Fruit fly (Drosophila melanogaster) whole organism, adult: ENCODE results near the gene COX7A.
A peak's percentile ranks its signal among the peaks of the same experiment; 100 is the strongest.

Source experiments
- CG11617 ChIP-seq: fragments of 200-800 bp; sonication (Bioruptor generic); optimal IDR thresholded peaks from 2 replicates; lab custom pipeline; 2017; ENCODE audit warnings: mild to moderate bottlenecking, missing biosample characterization, missing genetic modification reagents, missing genetic modification characterization
- CG12768 ChIP-seq: fragments of 200-800 bp; sonication (Bioruptor generic); optimal IDR thresholded peaks from 2 replicates; lab custom pipeline; 2017; ENCODE audit warnings: missing biosample characterization, missing genetic modification characterization, mild to moderate bottlenecking, moderate library complexity, missing genetic modification reagents
- CG14711 ChIP-seq: fragments of 200-800 bp; sonication (Bioruptor generic); optimal IDR thresholded peaks from 2 replicates; lab custom pipeline; 2018; ENCODE audit warnings: missing biosample characterization, mild to moderate bottlenecking, missing genetic modification characterization, moderate library complexity
- CG1620 ChIP-seq: fragments of 200-800 bp; sonication (Bioruptor generic); optimal IDR thresholded peaks from 2 replicates; lab custom pipeline; 2016; ENCODE audit warnings: missing biosample characterization, missing genetic modification characterization
- CG33017 ChIP-seq: fragments of 200-800 bp; sonication (Bioruptor generic); optimal IDR thresholded peaks from 2 replicates; lab custom pipeline; 2018; ENCODE audit warnings: missing biosample characterization, mild to moderate bottlenecking, missing genetic modification characterization, moderate library complexity
- CG5204 ChIP-seq: fragments of 200-800 bp; sonication (Bioruptor generic); optimal IDR thresholded peaks from 2 replicates; lab custom pipeline; 2016; ENCODE audit warnings: missing biosample characterization, missing genetic modification characterization
- CG7045 ChIP-seq: fragments of 200-800 bp; sonication (Bioruptor generic); optimal IDR thresholded peaks from 2 replicates; lab custom pipeline; 2017; ENCODE audit warnings: missing biosample characterization, mild to moderate bottlenecking, missing genetic modification characterization
- CG7101 ChIP-seq: fragments of 200-800 bp; sonication (Bioruptor generic); optimal IDR thresholded peaks from 2 replicates; lab custom pipeline; 2018; ENCODE audit warnings: missing biosample characterization, mild to moderate bottlenecking, missing genetic modification characterization, moderate library complexity
- Clk ChIP-seq: fragments of 200-800 bp; sonication (Bioruptor generic); optimal IDR thresholded peaks from 2 replicates; lab custom pipeline; 2017; ENCODE audit warnings: missing biosample characterization, missing genetic modification characterization
- Crg-1 ChIP-seq: fragments of 200-800 bp; sonication (Bioruptor generic); optimal IDR thresholded peaks from 2 replicates; lab custom pipeline; 2016; ENCODE audit warnings: missing biosample characterization, missing genetic modification characterization
- Hr96 ChIP-seq: fragments of 200-800 bp; sonication (Bioruptor generic); optimal IDR thresholded peaks from 2 replicates; lab custom pipeline; 2016; ENCODE audit warnings: missing biosample characterization, missing genetic modification characterization
- Mnt ChIP-seq: fragments of 200-800 bp; sonication (Bioruptor generic); optimal IDR thresholded peaks from 2 replicates; lab custom pipeline; 2016; ENCODE audit warnings: missing biosample characterization, mild to moderate bottlenecking, missing genetic modification characterization
- bab1 ChIP-seq: fragments of 200-800 bp; sonication (Bioruptor generic); optimal IDR thresholded peaks from 3 replicates; lab custom pipeline; 2019; ENCODE audit warnings: missing biosample characterization, mild to moderate bottlenecking, missing genetic modification characterization, moderate library complexity
- cic ChIP-seq: fragments of 200-800 bp; sonication (Bioruptor generic); optimal IDR thresholded peaks from 2 replicates; lab custom pipeline; 2017; ENCODE audit warnings: missing biosample characterization, mild to moderate bottlenecking, missing genetic modification characterization, moderate library complexity
- cnc ChIP-seq, 2 experiments: fragments of >200 bp; optimal IDR thresholded peaks; 2 replicates each; lab custom pipeline; 2017
- kay ChIP-seq: fragments of 200-800 bp; sonication (Bioruptor generic); peaks from one replicate; lab custom pipeline; 2016; ENCODE audit warnings: missing biosample characterization, missing genetic modification characterization, borderline replicate concordance
- ovo ChIP-seq: fragments of 200-800 bp; sonication (Bioruptor generic); optimal IDR thresholded peaks from 2 replicates; lab custom pipeline; 2016; ENCODE audit warnings: missing biosample characterization, missing genetic modification characterization
- pad ChIP-seq: fragments of 200-800 bp; sonication (Bioruptor generic); optimal IDR thresholded peaks from 3 replicates; lab custom pipeline; 2017; ENCODE audit warnings: missing biosample characterization, missing genetic modification characterization, mild to moderate bottlenecking, moderate library complexity, missing genetic modification reagents
- tj ChIP-seq: fragments of 200-800 bp; sonication (Bioruptor generic); optimal IDR thresholded peaks from 3 replicates; lab custom pipeline; 2017; ENCODE audit warnings: missing biosample characterization, mild to moderate bottlenecking, missing genetic modification characterization, moderate library complexity
- toe ChIP-seq: fragments of 200-800 bp; sonication (Bioruptor generic); optimal IDR thresholded peaks from 2 replicates; lab custom pipeline; 2016; ENCODE audit warnings: missing biosample characterization, missing genetic modification characterization

The COX7A gene

DNA sequence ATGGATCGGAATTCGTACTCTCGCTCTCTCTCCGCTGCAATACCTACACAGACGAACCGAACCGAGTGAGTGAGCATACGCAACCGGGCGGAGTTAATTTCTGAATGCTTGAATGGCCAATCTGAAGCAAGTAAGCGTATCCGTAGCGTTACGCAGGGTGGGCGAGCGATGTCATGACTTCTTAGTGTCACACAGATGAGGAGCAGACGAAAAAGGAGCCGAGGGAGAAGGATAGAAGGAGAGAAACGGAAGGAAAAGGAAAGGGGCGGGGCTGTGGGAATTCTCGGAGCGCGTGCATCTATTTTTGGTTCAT lies 6.4 kb downstream of the COX7A start:
- TF ChIP-seq kay (GFP tag; lab: Kevin White, UChicago) (peak; percentile 12), CG7101 (tag; lab: Kevin White, UChicago) (no peak)

DNA sequence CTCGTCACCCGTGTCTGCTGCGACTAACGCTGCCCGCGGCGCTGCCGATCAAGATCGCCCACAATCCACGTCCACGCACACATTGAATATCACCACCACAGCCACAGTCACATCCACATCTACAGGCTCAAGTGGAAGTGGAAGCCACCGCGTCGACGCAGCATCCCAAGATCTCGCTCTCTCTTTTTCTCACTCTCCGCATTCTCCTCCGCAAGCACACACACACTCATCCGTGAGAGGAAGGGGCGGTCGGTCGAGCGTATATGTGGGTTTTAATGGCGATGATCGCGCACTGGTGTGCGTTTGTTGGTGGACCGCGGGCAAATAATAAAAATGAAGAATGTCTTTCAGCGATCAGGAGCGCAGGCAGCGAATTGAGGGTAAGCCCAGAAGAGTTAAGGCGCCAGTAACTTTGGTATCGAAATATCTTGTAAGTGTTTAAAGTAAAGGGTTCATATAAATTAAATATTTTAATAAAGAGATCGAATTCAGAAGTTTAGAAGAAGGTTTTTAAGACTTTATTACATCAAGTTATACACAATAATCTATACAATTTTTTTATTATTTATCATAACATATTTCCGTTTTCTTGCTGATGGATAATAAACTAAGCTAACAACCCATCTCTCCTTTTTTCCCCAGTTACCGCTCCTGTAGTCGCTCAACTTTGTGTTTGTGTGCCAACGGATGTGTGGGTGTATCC lies 6.9 kb downstream of the COX7A start, which contains the start of gene Poxm:
Gene Poxm (minus strand): TSS at position 25 of the 703 bp plus-strand sequence.
- no peak for TF ChIP-seq cic (GFP tag; lab: Kevin White, UChicago)
- TF ChIP-seq toe (GFP tag; lab: Kevin White, UChicago): no peak
- no peak for TF ChIP-seq cnc (optimal IDR thresholded peaks at IDR 0.05; lab: Kevin White, UChicago)
- TF ChIP-seq CG11617 (GFP tag; lab: Kevin White, UChicago): no peak
- TF ChIP-seq CG1620 (GFP tag; lab: Kevin White, UChicago): no peak
- TF ChIP-seq CG14711 (tag; lab: Kevin White, UChicago): no peak
- TF ChIP-seq kay (GFP tag; lab: Kevin White, UChicago): peak; percentile 67

DNA sequence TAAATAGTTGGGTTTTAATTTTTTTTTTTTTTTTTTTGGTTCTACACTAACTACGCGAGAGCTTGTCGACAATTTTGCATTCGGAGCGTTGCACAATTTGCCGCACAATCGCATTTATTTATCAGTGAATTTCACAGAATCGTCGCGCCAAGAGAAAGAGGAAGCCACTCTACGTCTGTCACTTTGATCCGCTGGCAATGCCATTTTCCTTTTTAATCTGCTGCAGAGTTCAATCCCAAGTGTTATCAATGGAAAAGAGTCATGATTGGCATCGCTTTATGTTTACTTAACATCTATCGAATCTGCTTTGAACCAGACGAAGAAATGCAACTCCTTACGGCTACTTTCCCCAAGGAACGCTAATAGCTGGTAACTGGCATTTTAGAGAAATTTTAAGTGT lies 11.2 kb downstream of the COX7A start:
- TF ChIP-seq CG7045 (GFP tag; lab: Kevin White, UChicago): no peak
- TF ChIP-seq cnc (optimal IDR thresholded peaks at IDR 0.05; lab: Kevin White, UChicago): no peak
- TF ChIP-seq tj (GFP tag; lab: Kevin White, UChicago): no peak
- TF ChIP-seq ovo (GFP tag; lab: Kevin White, UChicago): no peak
- no peak for TF ChIP-seq pad (GFP tag; lab: Kevin White, UChicago)
- no peak for TF ChIP-seq CG14711 (tag; lab: Kevin White, UChicago)
- no peak for TF ChIP-seq Mnt (GFP tag; lab: Kevin White, UChicago)
- TF ChIP-seq bab1 (GFP tag; lab: Kevin White, UChicago): no peak
- TF ChIP-seq CG33017 (tag; lab: Kevin White, UChicago): no peak
- no peak for TF ChIP-seq Crg-1 (GFP tag; lab: Kevin White, UChicago)
- no peak for TF ChIP-seq Clk (GFP tag; lab: Kevin White, UChicago)
- no peak for TF ChIP-seq CG11617 (GFP tag; lab: Kevin White, UChicago)
- no peak for TF ChIP-seq CG1620 (GFP tag; lab: Kevin White, UChicago)
- TF ChIP-seq CG12768 (GFP tag; lab: Kevin White, UChicago): no peak
- no peak for TF ChIP-seq CG7101 (tag; lab: Kevin White, UChicago)
- TF ChIP-seq Hr96 (GFP tag; lab: Kevin White, UChicago): no peak
- TF ChIP-seq CG5204 (GFP tag; lab: Kevin White, UChicago): no peak

DNA sequence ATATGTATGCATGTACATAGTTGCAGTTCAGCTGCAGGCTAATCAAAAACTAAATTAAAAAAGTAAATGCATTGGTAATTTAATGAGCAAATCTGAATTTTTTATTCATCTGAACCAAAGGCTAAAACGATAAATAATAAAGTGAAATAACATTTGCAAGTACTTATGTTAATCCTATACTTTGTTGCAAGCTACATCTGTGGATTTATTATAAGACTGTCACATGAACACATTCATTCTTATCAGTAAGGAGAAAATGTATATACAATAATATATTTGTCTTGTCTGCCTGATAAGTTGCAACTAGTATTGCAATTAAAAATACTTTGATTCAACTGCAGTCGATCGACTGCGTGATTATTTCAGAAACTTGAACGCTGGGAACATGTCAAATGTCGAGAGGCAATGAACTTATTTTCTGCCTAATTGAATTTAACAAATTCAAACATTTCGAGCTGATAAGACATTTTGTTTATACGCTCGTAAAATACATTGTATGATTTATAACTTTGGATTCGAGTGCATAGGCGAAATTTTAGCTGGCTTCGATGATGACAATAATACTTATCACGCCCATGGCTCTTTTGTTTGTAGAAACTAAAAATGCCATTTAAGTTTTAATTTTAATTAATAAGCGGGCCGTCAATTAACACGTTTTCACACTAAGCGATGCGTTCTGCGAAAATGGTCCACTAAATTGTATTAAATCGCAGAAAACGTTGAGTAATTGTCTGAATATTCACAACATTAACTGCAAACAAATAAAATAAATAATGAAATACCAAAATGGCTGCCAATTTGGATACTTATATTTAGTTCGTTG lies 12.7 kb downstream of the COX7A start:
- peak; percentile 86 for TF ChIP-seq kay (GFP tag; lab: Kevin White, UChicago)
- no peak for TF ChIP-seq cnc (optimal IDR thresholded peaks at IDR 0.05; lab: Kevin White, UChicago)

DNA sequence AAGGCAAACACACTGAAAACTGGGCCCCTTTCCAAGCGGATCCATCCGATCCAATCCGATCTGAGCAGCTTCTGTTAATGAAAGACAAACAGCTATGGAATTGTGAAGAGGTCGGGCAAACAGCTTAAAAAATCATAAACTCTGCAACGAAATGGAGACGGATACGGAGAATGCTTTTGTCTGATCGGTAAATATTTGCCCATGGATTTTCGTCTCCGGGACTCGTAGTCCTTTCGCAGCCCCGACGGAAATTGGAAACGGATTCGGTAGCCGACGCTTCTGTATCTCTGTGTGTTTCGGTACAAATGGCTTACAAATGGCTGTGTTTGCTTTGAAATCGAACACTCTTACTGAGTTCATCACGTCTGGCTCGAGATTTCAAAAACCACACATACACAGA lies 14.0 kb downstream of the COX7A start:
- TF ChIP-seq ovo (GFP tag; lab: Kevin White, UChicago) (no peak), CG7045 (GFP tag; lab: Kevin White, UChicago) (no peak), CG12768 (GFP tag; lab: Kevin White, UChicago) (no peak), toe (GFP tag; lab: Kevin White, UChicago) (no peak)

DNA sequence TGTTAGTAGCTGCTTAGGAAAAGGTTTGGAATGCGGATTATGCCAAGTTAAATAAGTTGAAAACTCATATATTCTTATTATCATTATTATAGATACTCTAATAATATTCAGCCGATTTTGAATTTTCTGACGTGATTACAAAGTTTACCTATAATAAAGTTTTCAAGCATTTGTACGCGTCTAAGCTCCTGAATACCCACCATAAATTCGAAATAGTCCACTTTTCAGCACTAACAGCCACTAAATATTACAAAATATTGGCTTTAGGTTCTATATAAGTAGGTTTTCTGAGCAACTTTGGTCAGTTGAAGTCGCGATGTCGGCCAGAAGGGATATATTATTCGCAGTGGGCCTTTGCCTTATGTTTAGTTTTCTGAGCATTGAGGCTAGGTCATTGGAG lies 16.8 kb downstream of the COX7A start, which contains the start of gene CG7443:
Gene CG7443 (plus strand): TSS at position 301 of the 400 bp plus-strand sequence.
- no peak for TF ChIP-seq pad (GFP tag; lab: Kevin White, UChicago)
- no peak for TF ChIP-seq CG1620 (GFP tag; lab: Kevin White, UChicago)
- no peak for TF ChIP-seq CG5204 (GFP tag; lab: Kevin White, UChicago)
- no peak for TF ChIP-seq toe (GFP tag; lab: Kevin White, UChicago)
- TF ChIP-seq tj (GFP tag; lab: Kevin White, UChicago): no peak
- TF ChIP-seq Mnt (GFP tag; lab: Kevin White, UChicago): no peak
- no peak for TF ChIP-seq ovo (GFP tag; lab: Kevin White, UChicago)

DNA sequence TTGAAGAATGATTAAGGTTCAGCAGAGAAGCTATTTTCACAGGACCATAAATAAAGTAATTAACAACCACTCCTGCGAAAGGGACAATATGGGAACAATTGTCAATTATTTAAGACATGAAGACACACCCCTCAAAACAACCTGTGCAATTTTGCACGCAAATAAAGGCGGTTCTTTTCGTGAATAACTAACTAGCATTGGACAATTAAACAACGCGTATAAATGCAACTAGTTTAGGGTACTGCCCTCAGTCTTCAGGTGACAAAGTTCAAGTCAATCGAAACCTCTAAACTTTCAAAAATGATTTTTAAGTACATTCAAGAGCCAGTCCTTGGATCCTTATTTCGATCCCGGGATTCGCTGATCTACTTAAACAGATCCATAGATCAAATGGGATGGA lies 19.4 kb downstream of the COX7A start, which contains the start of gene Or85a:
Gene Or85a (plus strand): TSS at position 301 of the 400 bp plus-strand sequence.
- TF ChIP-seq tj (GFP tag; lab: Kevin White, UChicago): no peak
- no peak for TF ChIP-seq CG12768 (GFP tag; lab: Kevin White, UChicago)
- no peak for TF ChIP-seq cic (GFP tag; lab: Kevin White, UChicago)
- TF ChIP-seq CG33017 (tag; lab: Kevin White, UChicago): no peak
- no peak for TF ChIP-seq pad (GFP tag; lab: Kevin White, UChicago)
- TF ChIP-seq bab1 (GFP tag; lab: Kevin White, UChicago): no peak
- no peak for TF ChIP-seq CG14711 (tag; lab: Kevin White, UChicago)
- TF ChIP-seq CG11617 (GFP tag; lab: Kevin White, UChicago): no peak
- TF ChIP-seq Mnt (GFP tag; lab: Kevin White, UChicago): no peak
- TF ChIP-seq kay (GFP tag; lab: Kevin White, UChicago): no peak
- no peak for TF ChIP-seq CG1620 (GFP tag; lab: Kevin White, UChicago)
- TF ChIP-seq CG7045 (GFP tag; lab: Kevin White, UChicago): no peak
- TF ChIP-seq Hr96 (GFP tag; lab: Kevin White, UChicago): no peak
- no peak for TF ChIP-seq ovo (GFP tag; lab: Kevin White, UChicago)
- TF ChIP-seq Clk (GFP tag; lab: Kevin White, UChicago): no peak
- TF ChIP-seq cnc (optimal IDR thresholded peaks at IDR 0.05; lab: Kevin White, UChicago): no peak
- no peak for TF ChIP-seq CG7101 (tag; lab: Kevin White, UChicago)
- TF ChIP-seq toe (GFP tag; lab: Kevin White, UChicago): no peak
- TF ChIP-seq Crg-1 (GFP tag; lab: Kevin White, UChicago): no peak
